Worm (Caenorhabditis elegans) whole organism, L3 larva: ENCODE measurements around the gene Y53C12A.11.
A peak's percentile ranks its signal among the peaks of the same experiment; 100 is the strongest.

Experiments
- ZK546.5 ChIP-seq: sonication (generic microtip); optimal IDR thresholded peaks from 2 replicates; lab custom pipeline; 2017; ENCODE audit warnings: missing biosample characterization, missing genetic modification characterization
- aly-2 ChIP-seq: fragments of 150-350 bp; optimal IDR thresholded peaks from 2 replicates; lab custom pipeline; 2014; ENCODE audit warnings: missing biosample characterization, missing genetic modification characterization
- ama-1 ChIP-seq: fragments of 150-350 bp; optimal IDR thresholded peaks from 2 replicates; lab custom pipeline; 2018
- ceh-16 ChIP-seq: sonication (generic microtip); optimal IDR thresholded peaks from 2 replicates; lab custom pipeline; 2017; ENCODE audit warnings: missing biosample characterization, missing genetic modification characterization
- ceh-28 ChIP-seq: fragments of 150-350 bp; optimal IDR thresholded peaks from 2 replicates; lab custom pipeline; 2014; ENCODE audit warnings: missing biosample characterization, missing genetic modification reagents, missing genetic modification characterization
- ceh-82 ChIP-seq: fragments of 150-350 bp; optimal IDR thresholded peaks from 2 replicates; lab custom pipeline; 2014; ENCODE audit warnings: missing biosample characterization, missing genetic modification characterization
- daf-12 ChIP-seq: fragments of 150-350 bp; optimal IDR thresholded peaks from 2 replicates; lab custom pipeline; 2014; ENCODE audit warnings: missing biosample characterization, missing genetic modification reagents, missing genetic modification characterization
- egl-5 ChIP-seq: fragments of 150-350 bp; optimal IDR thresholded peaks from 2 replicates; lab custom pipeline; 2017; ENCODE audit warnings: missing biosample characterization, missing genetic modification reagents, missing genetic modification characterization, inconsistent platforms
- elt-2 ChIP-seq: sonication (generic microtip); optimal IDR thresholded peaks from 2 replicates; lab custom pipeline; 2016; ENCODE audit warnings: missing genetic modification reagents, mild to moderate bottlenecking, missing genetic modification characterization, missing compliant biosample characterization
- elt-3 ChIP-seq, 3 experiments: fragments of 150-350 bp in 1 of 3; sonication (generic microtip) in 2 of 3; optimal IDR thresholded peaks; 2 replicates in 2 of 3; 4 replicates in 1 of 3; lab custom pipeline; 2014 to 2017; ENCODE audit warnings: missing biosample characterization in 3 of 3, missing genetic modification characterization in 3 of 3
- fkh-10 ChIP-seq: sonication (generic microtip); optimal IDR thresholded peaks from 2 replicates; lab custom pipeline; 2017; ENCODE audit warnings: missing biosample characterization, missing genetic modification reagents, missing genetic modification characterization
- fkh-2 ChIP-seq: fragments of 150-350 bp; optimal IDR thresholded peaks from 2 replicates; lab custom pipeline; 2014; ENCODE audit warnings: missing biosample characterization, missing genetic modification reagents, missing genetic modification characterization
- hmg-11 ChIP-seq: sonication (generic microtip); optimal IDR thresholded peaks from 2 replicates; lab custom pipeline; 2016; ENCODE audit warnings: missing genetic modification characterization, missing compliant biosample characterization
- jun-1 ChIP-seq: fragments of 150-350 bp; optimal IDR thresholded peaks from 2 replicates; lab custom pipeline; 2014; ENCODE audit warnings: missing biosample characterization, missing genetic modification reagents, missing genetic modification characterization
- lin-15B ChIP-seq: fragments of 150-350 bp; optimal IDR thresholded peaks from 2 replicates; lab custom pipeline; 2014; ENCODE audit warnings: missing biosample characterization, missing genetic modification characterization
- lin-39 ChIP-seq: fragments of 150-350 bp; optimal IDR thresholded peaks from 2 replicates; lab custom pipeline; 2018; ENCODE audit warnings: missing biosample characterization, missing genetic modification reagents, missing genetic modification characterization
- lsy-12 ChIP-seq: sonication (generic microtip); optimal IDR thresholded peaks from 2 replicates; lab custom pipeline; 2016; ENCODE audit warnings: mild to moderate bottlenecking, missing genetic modification characterization, missing compliant biosample characterization
- mml-1 ChIP-seq: fragments of 150-350 bp; sonication (generic microtip); optimal IDR thresholded peaks from 3 replicates; lab custom pipeline; 2014; ENCODE audit warnings: missing biosample characterization, missing genetic modification characterization
- nfya-1 ChIP-seq: sonication (generic microtip); optimal IDR thresholded peaks from 2 replicates; lab custom pipeline; 2017; ENCODE audit warnings: missing genetic modification characterization, mild to moderate bottlenecking, missing compliant biosample characterization, antibody characterized with exemption, moderate library complexity; ENCODE audit not compliant: insufficient read depth
- nhr-11 ChIP-seq: fragments of 150-350 bp; optimal IDR thresholded peaks from 2 replicates; lab custom pipeline; 2014; ENCODE audit warnings: missing biosample characterization, missing genetic modification characterization
- nhr-12 ChIP-seq: fragments of 150-350 bp; optimal IDR thresholded peaks from 2 replicates; lab custom pipeline; 2014; ENCODE audit warnings: missing biosample characterization, missing genetic modification characterization
- nhr-23 ChIP-seq: fragments of 150-350 bp; optimal IDR thresholded peaks from 2 replicates; lab custom pipeline; 2014; ENCODE audit warnings: missing biosample characterization, missing genetic modification reagents, missing genetic modification characterization
- nhr-25 ChIP-seq: sonication (generic microtip); optimal IDR thresholded peaks from 2 replicates; lab custom pipeline; 2017; ENCODE audit warnings: missing biosample characterization, missing genetic modification characterization
- nhr-28 ChIP-seq: fragments of 150-350 bp; optimal IDR thresholded peaks from 2 replicates; lab custom pipeline; 2014; ENCODE audit warnings: missing biosample characterization, missing genetic modification characterization
- nhr-43 ChIP-seq: sonication (generic microtip); optimal IDR thresholded peaks from 2 replicates; lab custom pipeline; 2016; ENCODE audit warnings: mild to moderate bottlenecking, missing genetic modification characterization, missing compliant biosample characterization; ENCODE audit not compliant: poor library complexity, severe bottlenecking
- nhr-67 ChIP-seq: fragments of 150-350 bp; optimal IDR thresholded peaks from 2 replicates; lab custom pipeline; 2014; ENCODE audit warnings: missing biosample characterization, missing genetic modification characterization
- nhr-76 ChIP-seq: fragments of 150-350 bp; sonication (generic microtip); optimal IDR thresholded peaks from 5 replicates; lab custom pipeline; 2014; ENCODE audit warnings: missing biosample characterization, missing genetic modification characterization
- nhr-77 ChIP-seq: fragments of 150-350 bp; optimal IDR thresholded peaks from 2 replicates; lab custom pipeline; 2014; ENCODE audit warnings: missing biosample characterization, missing genetic modification characterization
- pha-4 ChIP-seq: fragments of 150-350 bp; optimal IDR thresholded peaks from 2 replicates; lab custom pipeline; 2014; ENCODE audit warnings: missing biosample characterization, missing genetic modification reagents, missing genetic modification characterization
- pqm-1 ChIP-seq: fragments of 150-350 bp; optimal IDR thresholded peaks from 2 replicates; lab custom pipeline; 2017; ENCODE audit warnings: missing biosample characterization, missing genetic modification characterization, inconsistent platforms
- sea-2 ChIP-seq: fragments of 150-350 bp; sonication (generic microtip); optimal IDR thresholded peaks from 4 replicates; lab custom pipeline; 2014; ENCODE audit warnings: missing biosample characterization, missing genetic modification reagents, missing genetic modification characterization
- snpc-4 ChIP-seq: fragments of 150-350 bp; optimal IDR thresholded peaks from 2 replicates; lab custom pipeline; 2014; ENCODE audit warnings: missing biosample characterization, missing genetic modification characterization
- tbx-2 ChIP-seq: sonication (generic microtip); optimal IDR thresholded peaks from 2 replicates; lab custom pipeline; 2016; ENCODE audit warnings: mild to moderate bottlenecking, missing genetic modification characterization, missing compliant biosample characterization
- unc-39 ChIP-seq: sonication (generic microtip); optimal IDR thresholded peaks from 4 replicates; lab custom pipeline; 2017; ENCODE audit warnings: missing biosample characterization, missing genetic modification characterization
- unc-62 ChIP-seq: fragments of 150-350 bp; sonication (generic microtip); optimal IDR thresholded peaks from 4 replicates; lab custom pipeline; 2014; ENCODE audit warnings: missing biosample characterization, missing genetic modification reagents, missing genetic modification characterization
- ztf-11 ChIP-seq: fragments of 150-350 bp; optimal IDR thresholded peaks from 2 replicates; lab custom pipeline; 2014; ENCODE audit warnings: missing biosample characterization, missing genetic modification characterization
- ztf-4 ChIP-seq: fragments of 150-350 bp; optimal IDR thresholded peaks from 2 replicates; lab custom pipeline; 2014; ENCODE audit warnings: missing biosample characterization, missing genetic modification characterization

The Y53C12A.11 gene

ce11 chrII:9738820-9739219 lies 20.3 kb upstream of the Y53C12A.11 start:
- peak; percentile 25 for TF ChIP-seq ama-1 (lab: Kevin White, UChicago)
- no peak for TF ChIP-seq nhr-11 (tag; lab: Kevin White, UChicago)
- peak; percentile 16 for TF ChIP-seq snpc-4 (tag; lab: Kevin White, UChicago)
- TF ChIP-seq lsy-12: no peak
- TF ChIP-seq lin-39 (tag; lab: Kevin White, UChicago): no peak
- no peak for TF ChIP-seq unc-62 (GFP tag; lab: Kevin White, UChicago)
- TF ChIP-seq hmg-11 (tag; lab: Kevin White, UChicago): no peak
- TF ChIP-seq nhr-77 (tag; lab: Kevin White, UChicago): no peak
- TF ChIP-seq ZK546.5: no peak
- TF ChIP-seq jun-1 (tag; lab: Kevin White, UChicago): no peak
- no peak for TF ChIP-seq fkh-2 (tag; lab: Kevin White, UChicago)
- TF ChIP-seq elt-3 (tag; optimal IDR thresholded peaks at IDR 0.05; lab: Kevin White, UChicago): no peak
- no peak for TF ChIP-seq daf-12 (tag; lab: Kevin White, UChicago)
- peak; percentile 29 for TF ChIP-seq pha-4 (tag; lab: Kevin White, UChicago)
- TF ChIP-seq ceh-28 (tag; lab: Kevin White, UChicago): peak; percentile 15
- peak; percentile 28 for TF ChIP-seq nfya-1 (tag; lab: Kevin White, UChicago)
- peak; percentile 96 for TF ChIP-seq elt-2
- TF ChIP-seq pqm-1 (tag; lab: Kevin White, UChicago): peak; percentile 81

ce11 chrII:9735785-9736184 lies 17.3 kb upstream of the Y53C12A.11 start:
- TF ChIP-seq ceh-16 (tag; lab: Kevin White, UChicago) (no peak), nfya-1 (tag; lab: Kevin White, UChicago) (peak; percentile 51), ZK546.5 (no peak)

- TF ChIP-seq elt-2: peak; percentile 43
Observed at ce11 chrII:9731810-9732209, 13.3 kb upstream of the Y53C12A.11 start, which contains the start of gene mab-3. TSS of gene mab-3 (plus strand) at chrII:9732137.

ce11 chrII:9729866-9730265 lies 11.4 kb upstream of the Y53C12A.11 start:
- TF ChIP-seq nfya-1 (tag; lab: Kevin White, UChicago): peak; percentile 20
- TF ChIP-seq elt-2: no peak
- TF ChIP-seq mml-1 (tag; lab: Kevin White, UChicago): no peak
- TF ChIP-seq hmg-11 (tag; lab: Kevin White, UChicago): peak; percentile 19
- TF ChIP-seq egl-5 (tag; lab: Kevin White, UChicago): peak; percentile 40

ce11 chrII:9729196-9729595 lies 10.7 kb upstream of the Y53C12A.11 start:
- TF ChIP-seq pha-4 (tag; lab: Kevin White, UChicago): peak; percentile 41
- TF ChIP-seq nhr-11 (tag; lab: Kevin White, UChicago): no peak
- no peak for TF ChIP-seq nhr-12 (tag; lab: Kevin White, UChicago)
- TF ChIP-seq ztf-11 (tag; lab: Kevin White, UChicago): no peak
- no peak for TF ChIP-seq ceh-82 (tag; lab: Kevin White, UChicago)
- TF ChIP-seq nhr-43 (tag; lab: Kevin White, UChicago): no peak
- no peak for TF ChIP-seq hmg-11 (tag; lab: Kevin White, UChicago)
- TF ChIP-seq nhr-67 (tag; lab: Kevin White, UChicago): no peak
- no peak for TF ChIP-seq elt-3 (tag; optimal IDR thresholded peaks at IDR 0.05; lab: Kevin White, UChicago)
- no peak for TF ChIP-seq fkh-10 (GFP tag; lab: Kevin White, UChicago)
- TF ChIP-seq unc-39: no peak
- no peak for TF ChIP-seq lin-39 (tag; lab: Kevin White, UChicago)
- no peak for TF ChIP-seq tbx-2 (tag; lab: Kevin White, UChicago)
- peak; percentile 71 for TF ChIP-seq nhr-23 (tag; lab: Kevin White, UChicago)
- TF ChIP-seq lin-15B (tag; lab: Kevin White, UChicago): peak; percentile 35
- TF ChIP-seq ama-1 (lab: Kevin White, UChicago): no peak
- peak; percentile 59 for TF ChIP-seq nhr-25 (tag; lab: Kevin White, UChicago)
- TF ChIP-seq nhr-28: no peak
- no peak for TF ChIP-seq nhr-77 (tag; lab: Kevin White, UChicago)
- TF ChIP-seq ztf-4: no peak
- TF ChIP-seq sea-2: no peak
- TF ChIP-seq aly-2: no peak
- no peak for TF ChIP-seq daf-12 (tag; lab: Kevin White, UChicago)
- no peak for TF ChIP-seq nhr-76 (tag; lab: Kevin White, UChicago)
- TF ChIP-seq elt-2: no peak
